Fruit fly (Drosophila melanogaster) whole organism, embryonic: ENCODE measurements around the gene pnt.

ENCODE experiments used
- Awh ChIP-seq: fragments of 200-800 bp; sonication (Bioruptor generic); IDR thresholded peaks from 2 replicates; pipeline ENCODE4, ENCODE4 v1.3.6; 2022; ENCODE audit warnings: missing biosample characterization, missing genetic modification characterization
- BtbVII ChIP-seq: fragments of 200-800 bp; sonication (Bioruptor generic); optimal IDR thresholded peaks from 3 replicates; lab custom pipeline; 2017; ENCODE audit warnings: missing biosample characterization, mild to moderate bottlenecking, missing genetic modification characterization
- CG10274 ChIP-seq: fragments of 200-800 bp; sonication (Bioruptor generic); optimal IDR thresholded peaks from 3 replicates; lab custom pipeline; 2017; ENCODE audit warnings: missing biosample characterization, mild to moderate bottlenecking, missing genetic modification characterization
- CG10366 ChIP-seq: fragments of 200-800 bp; sonication (Bioruptor generic); IDR thresholded peaks from 2 replicates; pipeline ENCODE4 v1.3.6; 2022; ENCODE audit warnings: missing biosample characterization, missing genetic modification characterization
- CG11456 ChIP-seq: fragments of 200-800 bp; sonication (Bioruptor generic); IDR thresholded peaks from 3 replicates; pipeline ENCODE4 v1.3.6; 2022; ENCODE audit warnings: missing biosample characterization, missing genetic modification characterization
- CG12104 ChIP-seq: fragments of 200-800 bp; sonication (Bioruptor generic); optimal IDR thresholded peaks from 3 replicates; lab custom pipeline; 2016; ENCODE audit warnings: missing biosample characterization, missing genetic modification characterization
- CG12744 ChIP-seq: fragments of 200-800 bp; sonication (Bioruptor generic); optimal IDR thresholded peaks from 2 replicates; lab custom pipeline; 2016; ENCODE audit warnings: missing biosample characterization, missing genetic modification characterization
- CG12769 ChIP-seq: fragments of 200-800 bp; sonication (Bioruptor generic); optimal IDR thresholded peaks from 2 replicates; lab custom pipeline; 2019; ENCODE audit warnings: missing biosample characterization, mild to moderate bottlenecking, missing genetic modification characterization, moderate library complexity
- CG14441 ChIP-seq: fragments of 200-800 bp; sonication (Bioruptor generic); IDR thresholded peaks from 2 replicates; pipeline ENCODE4 v1.3.6; 2022; ENCODE audit warnings: missing biosample characterization, missing genetic modification characterization
- CG1602 ChIP-seq: fragments of 200-800 bp; sonication (Bioruptor generic); optimal IDR thresholded peaks from 3 replicates; lab custom pipeline; 2016; ENCODE audit warnings: missing biosample characterization, missing genetic modification characterization
- CG17328 ChIP-seq: fragments of 200-800 bp; sonication (Bioruptor generic); IDR thresholded peaks from 2 replicates; pipeline ENCODE4 v1.3.6; 2022; ENCODE audit warnings: missing biosample characterization, missing genetic modification characterization
- CG2129 ChIP-seq: fragments of 200-800 bp; sonication (Bioruptor generic); IDR thresholded peaks from 2 replicates; pipeline ENCODE4 v1.3.6; 2022; ENCODE audit warnings: missing biosample characterization, missing genetic modification characterization; ENCODE audit not compliant: partially characterized antibody
- CG2889 ChIP-seq: fragments of 200-800 bp; sonication (Bioruptor generic); IDR thresholded peaks from 3 replicates; pipeline ENCODE4 v1.3.6; 2022; ENCODE audit warnings: missing biosample characterization, missing genetic modification characterization
- CG30403 ChIP-seq: fragments of 200-800 bp; sonication (Bioruptor generic); optimal IDR thresholded peaks from 3 replicates; lab custom pipeline; 2016; ENCODE audit warnings: missing biosample characterization, missing genetic modification characterization
- CG31388 ChIP-seq: fragments of 200-800 bp; sonication (Bioruptor generic); optimal IDR thresholded peaks from 2 replicates; lab custom pipeline; 2016; ENCODE audit warnings: missing biosample characterization, missing genetic modification characterization
- CG33213 ChIP-seq: fragments of 200-800 bp; sonication (Bioruptor generic); optimal IDR thresholded peaks from 3 replicates; lab custom pipeline; 2016; ENCODE audit warnings: missing biosample characterization, missing genetic modification characterization
- CG34224 ChIP-seq: fragments of 200-800 bp; sonication (Bioruptor generic); IDR thresholded peaks from 3 replicates; pipeline ENCODE4 v1.3.6; 2022; ENCODE audit warnings: missing biosample characterization, missing genetic modification characterization; ENCODE audit not compliant: partially characterized antibody
- CG4854 ChIP-seq: fragments of 200-800 bp; sonication (Bioruptor generic); optimal IDR thresholded peaks from 2 replicates; lab custom pipeline; 2016; ENCODE audit warnings: missing biosample characterization, missing genetic modification characterization, inconsistent platforms
- CG6175 ChIP-seq: fragments of 200-800 bp; sonication (Bioruptor generic); IDR thresholded peaks from 3 replicates; pipeline ENCODE4 v1.3.6; 2022; ENCODE audit warnings: missing biosample characterization, missing genetic modification characterization
- CG7839 ChIP-seq: fragments of 200-800 bp; sonication (Bioruptor generic); optimal IDR thresholded peaks from 3 replicates; lab custom pipeline; 2018; ENCODE audit warnings: missing biosample characterization, mild to moderate bottlenecking, missing genetic modification characterization, moderate library complexity
- CG8281 ChIP-seq: fragments of 200-800 bp; sonication (Bioruptor generic); optimal IDR thresholded peaks from 2 replicates; lab custom pipeline; 2018; ENCODE audit warnings: missing biosample characterization, mild to moderate bottlenecking, missing genetic modification characterization, moderate library complexity
- CoRest ChIP-seq: fragments of 200-800 bp; sonication (Bioruptor generic); optimal IDR thresholded peaks from 3 replicates; lab custom pipeline; 2018; ENCODE audit warnings: missing biosample characterization, mild to moderate bottlenecking, missing genetic modification characterization, moderate library complexity
- Hr3 ChIP-seq: fragments of 200-800 bp; sonication (Bioruptor generic); optimal IDR thresholded peaks from 3 replicates; lab custom pipeline; 2016; ENCODE audit warnings: missing biosample characterization, missing genetic modification characterization
- Lim3 ChIP-seq: fragments of 200-800 bp; sonication (Bioruptor generic); IDR thresholded peaks from 2 replicates; pipeline ENCODE4 v1.3.6; 2022; ENCODE audit warnings: missing biosample characterization, missing genetic modification characterization
- Oli ChIP-seq: fragments of 200-800 bp; sonication (Bioruptor generic); optimal IDR thresholded peaks from 2 replicates; lab custom pipeline; 2018; ENCODE audit warnings: missing biosample characterization, mild to moderate bottlenecking, missing genetic modification characterization, moderate library complexity
- PHDP ChIP-seq: fragments of 200-800 bp; sonication (Bioruptor generic); optimal IDR thresholded peaks from 3 replicates; lab custom pipeline; 2018; ENCODE audit warnings: missing biosample characterization, mild to moderate bottlenecking, missing genetic modification characterization, moderate library complexity
- Poxn ChIP-seq: fragments of 200-800 bp; sonication (Bioruptor generic); IDR thresholded peaks from 2 replicates; pipeline ENCODE4 v1.3.6; 2022; ENCODE audit warnings: missing biosample characterization, missing genetic modification characterization
- Ptx1 ChIP-seq: fragments of 200-800 bp; sonication (Bioruptor generic); IDR thresholded peaks from 2 replicates; pipeline ENCODE4 v1.3.6; 2022; ENCODE audit warnings: missing biosample characterization, missing genetic modification characterization
- Sox102F ChIP-seq: fragments of 200-800 bp; sonication (Bioruptor generic); optimal IDR thresholded peaks from 2 replicates; lab custom pipeline; 2018; ENCODE audit warnings: missing biosample characterization, mild to moderate bottlenecking, missing genetic modification characterization, moderate library complexity
- Tbp ChIP-seq: fragments of >200 bp; optimal IDR thresholded peaks from 2 replicates; lab custom pipeline; 2018; ENCODE audit warnings: missing biosample characterization, missing genetic modification characterization
- abd-A ChIP-seq: fragments of 200-800 bp; sonication (Bioruptor generic); optimal IDR thresholded peaks from 3 replicates; lab custom pipeline; 2019; ENCODE audit warnings: missing biosample characterization, mild to moderate bottlenecking, missing genetic modification characterization, moderate library complexity
- aop ChIP-seq: fragments of 200-800 bp; sonication (Bioruptor generic); IDR thresholded peaks from 2 replicates; pipeline ENCODE4 v1.3.6; 2022; ENCODE audit warnings: missing biosample characterization, missing genetic modification characterization
- ap ChIP-seq: fragments of 200-800 bp; sonication (Bioruptor generic); IDR thresholded peaks from 2 replicates; pipeline ENCODE4 v1.3.6; 2022; ENCODE audit warnings: missing biosample characterization, missing genetic modification characterization
- bab2 ChIP-seq: fragments of 200-800 bp; sonication (Bioruptor generic); optimal IDR thresholded peaks from 2 replicates; lab custom pipeline; 2016; ENCODE audit warnings: missing biosample characterization, missing genetic modification characterization
- bcd ChIP-seq: fragments of 200-800 bp; sonication (Bioruptor generic); optimal IDR thresholded peaks from 2 replicates; lab custom pipeline; 2017; ENCODE audit warnings: missing biosample characterization, mild to moderate bottlenecking, missing genetic modification characterization
- chinmo ChIP-seq: fragments of 200-800 bp; sonication (Bioruptor generic); IDR thresholded peaks from 4 replicates; pipeline ENCODE4 v1.3.6; 2022; ENCODE audit warnings: missing biosample characterization, missing genetic modification characterization; ENCODE audit not compliant: partially characterized antibody
- dmrt99B ChIP-seq: fragments of 200-800 bp; sonication (Bioruptor generic); optimal IDR thresholded peaks from 2 replicates; lab custom pipeline; 2018; ENCODE audit warnings: missing biosample characterization, mild to moderate bottlenecking, missing genetic modification characterization, moderate library complexity
- gcm ChIP-seq: fragments of 200-800 bp; sonication (Bioruptor generic); optimal IDR thresholded peaks from 2 replicates; lab custom pipeline; 2019; ENCODE audit warnings: missing biosample characterization, mild to moderate bottlenecking, missing genetic modification characterization, moderate library complexity
- gem ChIP-seq: fragments of 200-800 bp; sonication (Bioruptor generic); optimal IDR thresholded peaks from 2 replicates; lab custom pipeline; 2019; ENCODE audit warnings: missing biosample characterization, mild to moderate bottlenecking, missing genetic modification characterization, moderate library complexity
- gsb-n ChIP-seq: fragments of 200-800 bp; sonication (Bioruptor generic); optimal IDR thresholded peaks from 3 replicates; lab custom pipeline; 2018; ENCODE audit warnings: missing biosample characterization, mild to moderate bottlenecking, missing genetic modification characterization
- h ChIP-seq: fragments of >200 bp; optimal IDR thresholded peaks from 2 replicates; lab custom pipeline; 2017
- jumu ChIP-seq: fragments of 200-800 bp; sonication (Bioruptor generic); optimal IDR thresholded peaks from 3 replicates; lab custom pipeline; 2016; ENCODE audit warnings: missing biosample characterization, missing genetic modification characterization
- oc ChIP-seq: fragments of 200-800 bp; sonication (Bioruptor generic); optimal IDR thresholded peaks from 2 replicates; lab custom pipeline; 2018; ENCODE audit warnings: missing biosample characterization, mild to moderate bottlenecking, missing genetic modification characterization, moderate library complexity
- p53 ChIP-seq: fragments of 200-800 bp; sonication (Bioruptor generic); optimal IDR thresholded peaks from 2 replicates; lab custom pipeline; 2016; ENCODE audit warnings: missing biosample characterization, missing genetic modification characterization
- seq ChIP-seq: fragments of 200-800 bp; sonication (Bioruptor generic); IDR thresholded peaks from 2 replicates; pipeline ENCODE4 v1.3.6; 2022; ENCODE audit warnings: missing biosample characterization, missing genetic modification characterization
- tna ChIP-seq: fragments of 200-800 bp; sonication (Bioruptor generic); IDR thresholded peaks from 2 replicates; pipeline ENCODE4 v1.3.6; 2022; ENCODE audit warnings: missing biosample characterization, missing genetic modification characterization; ENCODE audit not compliant: partially characterized antibody
- vvl ChIP-seq: fragments of 200-800 bp; sonication (Bioruptor generic); IDR thresholded peaks from 2 replicates; pipeline ENCODE4 v1.3.6; 2022; ENCODE audit warnings: missing biosample characterization, missing genetic modification characterization
- yki ChIP-seq: fragments of >200 bp; optimal IDR thresholded peaks from 3 replicates; lab custom pipeline; 2018

pnt gene

DNA sequence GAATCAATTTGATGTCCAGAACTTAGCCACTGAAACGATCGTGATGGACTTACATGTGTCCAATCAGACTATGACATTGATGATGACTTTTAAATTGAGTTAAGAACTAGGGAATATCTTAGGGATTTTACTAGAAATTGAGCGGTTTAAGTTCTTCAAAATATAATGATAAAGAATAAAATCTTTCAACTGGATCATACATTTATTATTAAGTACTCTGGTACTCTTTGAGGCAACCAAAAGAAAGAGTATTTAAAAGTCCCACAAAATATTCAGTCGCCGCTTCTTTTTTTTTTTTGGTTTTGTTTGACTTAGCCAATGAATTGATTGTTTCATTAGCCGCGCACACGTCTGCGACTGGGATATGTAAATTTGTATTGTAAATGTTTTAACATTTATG, 35.8 kb downstream of the pnt start (continued):
- TF ChIP-seq CG30403, result peak; percentile 20
- TF ChIP-seq CG4854 (GFP tag; lab: Kevin White, UChicago), result no peak
- TF ChIP-seq CG7839 (tag; lab: Kevin White, UChicago), result peak; percentile 25
- TF ChIP-seq gem, result peak; percentile 51
- no peak for TF ChIP-seq CG10366 (GFP tag; lab: Robert Waterston, UW)
- peak; percentile 14 for TF ChIP-seq dmrt99B (tag; lab: Kevin White, UChicago)
- no peak for TF ChIP-seq CG12769 (tag; lab: Kevin White, UChicago)
- no peak for TF ChIP-seq ap (GFP tag; lab: Robert Waterston, UW)
- TF ChIP-seq CG1602 (GFP tag; lab: Kevin White, UChicago), result no peak
- peak; percentile 24 for TF ChIP-seq Sox102F (GFP tag; lab: Kevin White, UChicago)
- no peak for TF ChIP-seq CG31388 (GFP tag; lab: Kevin White, UChicago)
- no peak for TF ChIP-seq p53 (GFP tag; lab: Kevin White, UChicago)
- no peak for TF ChIP-seq Hr3 (GFP tag; lab: Kevin White, UChicago)
- no peak for TF ChIP-seq Poxn (GFP tag; lab: Robert Waterston, UW)
- no peak for TF ChIP-seq CG34224 (GFP tag; lab: Robert Waterston, UW)
- peak; percentile 19 for TF ChIP-seq CoRest (tag; lab: Kevin White, UChicago)
- peak; percentile 35; the same call in 1 of the 2 replicates for TF ChIP-seq Ptx1
- no peak for TF ChIP-seq Lim3 (GFP tag; lab: Robert Waterston, UW)
- TF ChIP-seq yki, result no peak
- TF ChIP-seq CG33213 (GFP tag; lab: Kevin White, UChicago), result no peak
- TF ChIP-seq Tbp, result no peak
- no peak for TF ChIP-seq CG8281
- no peak for TF ChIP-seq CG2889
- TF ChIP-seq CG17328 (GFP tag; lab: Robert Waterston, UW), result no peak
- TF ChIP-seq aop (GFP tag; lab: Robert Waterston, UW), result no peak
- no peak for TF ChIP-seq h (lab: Kevin White, UChicago)
- TF ChIP-seq jumu (GFP tag; lab: Kevin White, UChicago), result no peak
- TF ChIP-seq BtbVII (GFP tag; lab: Kevin White, UChicago), result no peak
- no peak for TF ChIP-seq seq (GFP tag; lab: Robert Waterston, UW)
- no peak for TF ChIP-seq CG12104 (GFP tag; lab: Kevin White, UChicago)
- no peak for TF ChIP-seq CG2129 (GFP tag; lab: Robert Waterston, UW)
- TF ChIP-seq CG12744 (GFP tag; lab: Kevin White, UChicago), result no peak
- TF ChIP-seq tna (GFP tag; lab: Robert Waterston, UW), result no peak
- TF ChIP-seq bab2 (GFP tag; lab: Kevin White, UChicago), result no peak
- TF ChIP-seq Oli (tag; lab: Kevin White, UChicago), result peak; percentile 28

DNA sequence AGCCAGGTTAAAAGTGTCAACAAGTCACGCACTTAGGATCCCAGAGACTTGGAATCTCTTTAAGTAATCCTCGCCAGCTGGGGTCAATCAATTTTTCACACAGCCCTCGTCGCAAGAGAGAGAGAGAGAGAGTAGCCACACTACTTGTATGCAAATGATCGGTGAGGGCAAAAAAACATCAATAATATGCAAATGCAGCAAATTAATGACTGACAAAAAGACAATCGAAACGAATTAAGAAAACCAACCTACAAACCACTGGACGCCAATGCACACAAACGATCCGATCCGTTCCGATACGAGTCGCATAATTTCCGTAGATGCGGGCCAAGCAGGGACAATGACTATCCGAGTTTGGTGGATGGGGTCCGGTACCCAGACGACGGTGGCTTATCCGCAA, 36.3 kb downstream of the pnt start:
- TF ChIP-seq CG6175 (GFP tag; lab: Robert Waterston, UW) (no peak), oc (peak; percentile 19), CG11456 (no peak), abd-A (tag; lab: Kevin White, UChicago) (peak; percentile 48), Awh (GFP tag; lab: Robert Waterston, UW) (peak; percentile 93), PHDP (tag; lab: Kevin White, UChicago) (no peak), bcd (GFP tag; lab: Kevin White, UChicago) (no peak), gsb-n (peak; percentile 56), vvl (GFP tag; lab: Robert Waterston, UW) (peak; percentile 93), CG14441 (GFP tag; lab: Robert Waterston, UW) (no peak), gcm (GFP tag; lab: Kevin White, UChicago) (peak; percentile 88), CG10274 (GFP tag; lab: Kevin White, UChicago) (no peak), chinmo (0 out of 4 replicates have a peak, but pooled peaks have one; percentile 49)
